Worm (Caenorhabditis elegans) whole organism, L3 larva: ENCODE measurements around the gene sre-13.

ENCODE experiments used
- ama-1 ChIP-seq: fragments of 150-350 bp; optimal IDR thresholded peaks from 2 replicates; lab custom pipeline; 2018
- egl-27 ChIP-seq: sonication (generic microtip); optimal IDR thresholded peaks from 4 replicates; lab custom pipeline; 2017; ENCODE audit warnings: missing biosample characterization, missing genetic modification reagents, missing genetic modification characterization
- egl-5 ChIP-seq: fragments of 150-350 bp; optimal IDR thresholded peaks from 2 replicates; lab custom pipeline; 2017; ENCODE audit warnings: missing biosample characterization, missing genetic modification reagents, missing genetic modification characterization, inconsistent platforms
- elt-1 ChIP-seq: fragments of 150-350 bp; optimal IDR thresholded peaks from 2 replicates; lab custom pipeline; 2014; ENCODE audit warnings: missing biosample characterization, missing genetic modification characterization
- elt-2 ChIP-seq: sonication (generic microtip); optimal IDR thresholded peaks from 2 replicates; lab custom pipeline; 2016; ENCODE audit warnings: missing genetic modification reagents, mild to moderate bottlenecking, missing genetic modification characterization, missing compliant biosample characterization
- fkh-10 ChIP-seq: sonication (generic microtip); optimal IDR thresholded peaks from 2 replicates; lab custom pipeline; 2017; ENCODE audit warnings: missing biosample characterization, missing genetic modification reagents, missing genetic modification characterization
- fkh-2 ChIP-seq: fragments of 150-350 bp; optimal IDR thresholded peaks from 2 replicates; lab custom pipeline; 2014; ENCODE audit warnings: missing biosample characterization, missing genetic modification reagents, missing genetic modification characterization
- fos-1 ChIP-seq: fragments of 150-350 bp; optimal IDR thresholded peaks from 2 replicates; lab custom pipeline; 2014; ENCODE audit warnings: missing biosample characterization, missing genetic modification characterization
- hmg-11 ChIP-seq: sonication (generic microtip); optimal IDR thresholded peaks from 2 replicates; lab custom pipeline; 2016; ENCODE audit warnings: missing genetic modification characterization, missing compliant biosample characterization
- jun-1 ChIP-seq: fragments of 150-350 bp; optimal IDR thresholded peaks from 2 replicates; lab custom pipeline; 2014; ENCODE audit warnings: missing biosample characterization, missing genetic modification reagents, missing genetic modification characterization
- lin-15B ChIP-seq: fragments of 150-350 bp; optimal IDR thresholded peaks from 2 replicates; lab custom pipeline; 2014; ENCODE audit warnings: missing biosample characterization, missing genetic modification characterization
- lin-39 ChIP-seq: fragments of 150-350 bp; optimal IDR thresholded peaks from 2 replicates; lab custom pipeline; 2018; ENCODE audit warnings: missing biosample characterization, missing genetic modification reagents, missing genetic modification characterization
- lsy-12 ChIP-seq: sonication (generic microtip); optimal IDR thresholded peaks from 2 replicates; lab custom pipeline; 2016; ENCODE audit warnings: mild to moderate bottlenecking, missing genetic modification characterization, missing compliant biosample characterization
- mdl-1 ChIP-seq: fragments of 150-350 bp; optimal IDR thresholded peaks from 2 replicates; lab custom pipeline; 2014; ENCODE audit warnings: missing biosample characterization, missing genetic modification characterization
- mml-1 ChIP-seq: fragments of 150-350 bp; sonication (generic microtip); optimal IDR thresholded peaks from 3 replicates; lab custom pipeline; 2014; ENCODE audit warnings: missing biosample characterization, missing genetic modification characterization
- nfya-1 ChIP-seq: sonication (generic microtip); optimal IDR thresholded peaks from 2 replicates; lab custom pipeline; 2017; ENCODE audit warnings: missing genetic modification characterization, mild to moderate bottlenecking, missing compliant biosample characterization, antibody characterized with exemption, moderate library complexity; ENCODE audit not compliant: insufficient read depth
- nhr-11 ChIP-seq: fragments of 150-350 bp; optimal IDR thresholded peaks from 2 replicates; lab custom pipeline; 2014; ENCODE audit warnings: missing biosample characterization, missing genetic modification characterization
- nhr-12 ChIP-seq: fragments of 150-350 bp; optimal IDR thresholded peaks from 2 replicates; lab custom pipeline; 2014; ENCODE audit warnings: missing biosample characterization, missing genetic modification characterization
- nhr-23 ChIP-seq: fragments of 150-350 bp; optimal IDR thresholded peaks from 2 replicates; lab custom pipeline; 2014; ENCODE audit warnings: missing biosample characterization, missing genetic modification reagents, missing genetic modification characterization
- nhr-237 ChIP-seq: fragments of 150-350 bp; optimal IDR thresholded peaks from 2 replicates; lab custom pipeline; 2014; ENCODE audit warnings: missing biosample characterization, missing genetic modification characterization
- nhr-43 ChIP-seq: sonication (generic microtip); optimal IDR thresholded peaks from 2 replicates; lab custom pipeline; 2016; ENCODE audit warnings: mild to moderate bottlenecking, missing genetic modification characterization, missing compliant biosample characterization; ENCODE audit not compliant: poor library complexity, severe bottlenecking
- nhr-67 ChIP-seq: fragments of 150-350 bp; optimal IDR thresholded peaks from 2 replicates; lab custom pipeline; 2014; ENCODE audit warnings: missing biosample characterization, missing genetic modification characterization
- nhr-77 ChIP-seq: fragments of 150-350 bp; optimal IDR thresholded peaks from 2 replicates; lab custom pipeline; 2014; ENCODE audit warnings: missing biosample characterization, missing genetic modification characterization
- pha-4 ChIP-seq: fragments of 150-350 bp; optimal IDR thresholded peaks from 2 replicates; lab custom pipeline; 2014; ENCODE audit warnings: missing biosample characterization, missing genetic modification reagents, missing genetic modification characterization
- pqm-1 ChIP-seq: fragments of 150-350 bp; optimal IDR thresholded peaks from 2 replicates; lab custom pipeline; 2017; ENCODE audit warnings: missing biosample characterization, missing genetic modification characterization, inconsistent platforms
- sea-2 ChIP-seq: fragments of 150-350 bp; sonication (generic microtip); optimal IDR thresholded peaks from 4 replicates; lab custom pipeline; 2014; ENCODE audit warnings: missing biosample characterization, missing genetic modification reagents, missing genetic modification characterization
- skn-1 ChIP-seq: fragments of 150-350 bp; optimal IDR thresholded peaks from 2 replicates; lab custom pipeline; 2014; ENCODE audit warnings: missing biosample characterization, missing genetic modification characterization
- tbx-2 ChIP-seq: sonication (generic microtip); optimal IDR thresholded peaks from 2 replicates; lab custom pipeline; 2016; ENCODE audit warnings: mild to moderate bottlenecking, missing genetic modification characterization, missing compliant biosample characterization
- unc-62 ChIP-seq: fragments of 150-350 bp; sonication (generic microtip); optimal IDR thresholded peaks from 4 replicates; lab custom pipeline; 2014; ENCODE audit warnings: missing biosample characterization, missing genetic modification reagents, missing genetic modification characterization
- zag-1 ChIP-seq: fragments of 150-350 bp; optimal IDR thresholded peaks from 2 replicates; lab custom pipeline; 2014; ENCODE audit warnings: missing biosample characterization, missing genetic modification characterization
- ztf-4 ChIP-seq: fragments of 150-350 bp; optimal IDR thresholded peaks from 2 replicates; lab custom pipeline; 2014; ENCODE audit warnings: missing biosample characterization, missing genetic modification characterization

Gene sre-13

ce11 chrII:14602735-14603134, 33.9 kb downstream of the sre-13 start:
- TF ChIP-seq lin-39 (tag; lab: Kevin White, UChicago) (no peak), elt-2 (tag; lab: Kevin White, UChicago) (peak; percentile 18), nhr-23 (no peak), ama-1 (lab: Kevin White, UChicago) (peak; percentile 58), tbx-2 (tag; lab: Kevin White, UChicago) (no peak)
- TF ChIP-seq, all 47 proteins: peak for 2

ce11 chrII:14600852-14601313, 35.8 kb downstream of the sre-13 start, which contains the start of gene tps-2:
Gene tps-2, plus strand, starts transcription at chrII:14600902.
- TF ChIP-seq nfya-1 (peak; percentile 13), ama-1 (lab: Kevin White, UChicago) (peak; percentile 92), skn-1 (no peak)

ce11 chrII:14599933-14600630, 36.6 kb downstream of the sre-13 start:
- TF ChIP-seq zag-1 (no peak), nhr-237 (tag; lab: Kevin White, UChicago) (no peak), jun-1 (tag; lab: Kevin White, UChicago) (no peak), nhr-23 (peak; percentile 28), elt-2 (tag; lab: Kevin White, UChicago) (peak; percentile 39), pha-4 (tag; lab: Kevin White, UChicago) (peak; percentile 47), nfya-1 (peak; percentile 35), mml-1 (tag; lab: Kevin White, UChicago) (peak; percentile 9), elt-1 (tag; lab: Kevin White, UChicago) (peak; percentile 48), nhr-43 (tag; lab: Kevin White, UChicago) (peak; percentile 48), pqm-1 (tag; lab: Kevin White, UChicago) (peak; percentile 63), ama-1 (lab: Kevin White, UChicago) (peak; percentile 78)

ce11 chrII:14599284-14599862, 37.3 kb downstream of the sre-13 start:
- TF ChIP-seq pha-4 (tag; lab: Kevin White, UChicago) (peak; percentile 58), nhr-12 (tag; lab: Kevin White, UChicago) (no peak), ama-1 (lab: Kevin White, UChicago) (peak; percentile 75), zag-1 (no peak), pqm-1 (tag; lab: Kevin White, UChicago) (peak; percentile 35), nfya-1 (no peak), hmg-11 (tag; lab: Kevin White, UChicago) (no peak), mml-1 (tag; lab: Kevin White, UChicago) (no peak)

- TF ChIP-seq nhr-77 (tag; lab: Kevin White, UChicago) (peak; percentile 9), mml-1 (tag; lab: Kevin White, UChicago) (peak; percentile 30), nfya-1 (peak; percentile 81), nhr-43 (tag; lab: Kevin White, UChicago) (peak; percentile 23), lin-39 (tag; lab: Kevin White, UChicago) (no peak), pqm-1 (tag; lab: Kevin White, UChicago) (peak; percentile 95), egl-5 (tag; lab: Kevin White, UChicago) (no peak), lin-15B (tag; lab: Kevin White, UChicago) (peak; percentile 37), nhr-11 (tag; lab: Kevin White, UChicago) (peak; percentile 78), egl-27 (no peak), sea-2 (GFP tag; lab: Kevin White, UChicago) (no peak), fos-1 (no peak), skn-1 (peak; percentile 50), ztf-4 (tag; lab: Kevin White, UChicago) (no peak), jun-1 (tag; lab: Kevin White, UChicago) (peak; percentile 65), fkh-2 (tag; lab: Kevin White, UChicago) (peak; percentile 74), fkh-10 (GFP tag; lab: Kevin White, UChicago) (no peak), lsy-12 (tag; lab: Kevin White, UChicago) (no peak), mdl-1 (tag; lab: Kevin White, UChicago) (no peak), ama-1 (lab: Kevin White, UChicago) (peak; percentile 53), nhr-237 (tag; lab: Kevin White, UChicago) (no peak), unc-62 (GFP tag; lab: Kevin White, UChicago) (no peak), elt-2 (tag; lab: Kevin White, UChicago) (peak; percentile 85), nhr-67 (tag; lab: Kevin White, UChicago) (no peak)
These were observed 38.3 kb downstream of the sre-13 start for ce11 chrII:14598367-14598766.
